Worm (Caenorhabditis elegans) whole organism, L2 larva: ENCODE results near the gene C09B8.8.

Experiments
- ama-1 ChIP-seq: fragments of 150-350 bp; optimal IDR thresholded peaks from 2 replicates; lab custom pipeline; 2018; ENCODE audit warnings: inconsistent platforms
- lin-11 ChIP-seq: fragments of 150-350 bp; sonication (generic microtip); optimal IDR thresholded peaks from 2 replicates; lab custom pipeline; 2014; ENCODE audit warnings: missing biosample characterization, missing genetic modification characterization, inconsistent platforms, mixed read lengths
- lin-39 ChIP-seq: fragments of 150-350 bp; optimal IDR thresholded peaks from 2 replicates; lab custom pipeline; 2014; ENCODE audit warnings: missing biosample characterization, missing genetic modification reagents, missing genetic modification characterization
- nhr-11 ChIP-seq: fragments of 150-350 bp; optimal IDR thresholded peaks from 2 replicates; lab custom pipeline; 2014; ENCODE audit warnings: missing biosample characterization, missing genetic modification characterization
- nhr-237 ChIP-seq: fragments of 150-350 bp; optimal IDR thresholded peaks from 2 replicates; lab custom pipeline; 2014; ENCODE audit warnings: missing biosample characterization, missing genetic modification characterization

DNA sequence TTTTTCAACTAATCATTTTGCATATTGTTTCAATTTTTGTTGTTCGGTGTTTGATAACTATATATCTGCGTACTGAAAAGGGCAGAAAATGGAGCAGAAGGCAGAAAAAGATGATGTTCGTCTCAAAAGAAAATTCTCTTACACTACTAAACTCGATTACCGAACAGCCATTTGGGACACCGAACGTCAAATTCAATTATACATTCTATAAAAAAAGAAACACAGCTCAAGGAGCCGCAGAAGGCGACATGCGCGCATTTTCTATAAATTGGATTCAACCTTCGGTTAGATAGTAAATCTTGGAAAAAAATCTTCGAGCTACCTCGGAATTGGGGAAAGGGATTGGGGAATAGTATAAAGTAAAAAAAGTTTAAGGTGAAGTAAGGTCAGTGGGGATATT lies 32.0 kb upstream of the C09B8.8 start:
- no peak for TF ChIP-seq ama-1 (lab: Kevin White, UChicago)
- TF ChIP-seq lin-11 (tag; lab: Kevin White, UChicago) = no peak
- no peak for TF ChIP-seq nhr-11 (tag; lab: Kevin White, UChicago)
- TF ChIP-seq nhr-237 (tag; lab: Kevin White, UChicago) = no peak
- no peak for TF ChIP-seq lin-39 (tag; lab: Kevin White, UChicago)
